Worm (Caenorhabditis elegans) whole organism, early embryonic: ENCODE measurements around the gene rmd-6.

ENCODE experiments used
- ama-1 ChIP-seq: fragments of 150-350 bp; optimal IDR thresholded peaks from 2 replicates; lab custom pipeline; 2014
- hnd-1 ChIP-seq: sonication (generic microtip); optimal IDR thresholded peaks from 2 replicates; lab custom pipeline; 2016; ENCODE audit warnings: missing genetic modification characterization, missing compliant biosample characterization
- sea-1 ChIP-seq: fragments of 200-800 bp; sonication (Bioruptor generic); conservative IDR thresholded peaks from 2 replicates; pipeline ENCODE4 v1.3.6; 2022; ENCODE audit warnings: missing genetic modification characterization, missing compliant biosample characterization

- TF ChIP-seq hnd-1 (tag; lab: Kevin White, UChicago) (no peak), ama-1 (lab: Kevin White, UChicago) (no peak), sea-1 (no peak)
These were observed 9.3 kb downstream of the rmd-6 start for ce11 chrIV:5077918-5078317.
